Worm (Caenorhabditis elegans) whole organism, young adult: ENCODE results near the gene sel-11.
A peak's percentile ranks its signal among the peaks of the same experiment; 100 is the strongest.

Source experiments
- B0035.1 ChIP-seq: sonication (generic microtip); optimal IDR thresholded peaks from 2 replicates; lab custom pipeline; 2016; ENCODE audit warnings: missing genetic modification characterization, mild to moderate bottlenecking, missing compliant biosample characterization, missing genotype, missing genetic modification reagents
- B0336.3 ChIP-seq: fragments of 200-800 bp; sonication (Bioruptor generic); IDR thresholded peaks from 2 replicates; pipeline ENCODE4 v1.3.6; 2022; ENCODE audit warnings: missing genetic modification characterization, missing compliant biosample characterization
- C17E4.6 ChIP-seq: fragments of 200-800 bp; sonication (Bioruptor generic); IDR thresholded peaks from 2 replicates; pipeline ENCODE4 v1.3.6; 2022; ENCODE audit warnings: missing genetic modification reagents, missing genetic modification characterization, missing compliant biosample characterization
- F10E7.11 ChIP-seq: sonication (generic microtip); optimal IDR thresholded peaks from 2 replicates; lab custom pipeline; 2017; ENCODE audit warnings: mild to moderate bottlenecking, missing genetic modification characterization, moderate library complexity, missing compliant biosample characterization
- F33H1.4 ChIP-seq: fragments of 200-800 bp; sonication (Bioruptor generic); IDR thresholded peaks from 2 replicates; pipeline ENCODE4 v1.3.6; 2022; ENCODE audit warnings: missing genetic modification reagents, missing genetic modification characterization, missing compliant biosample characterization
- Y95B8A.8 ChIP-seq: fragments of 200-800 bp; sonication (Bioruptor generic); IDR thresholded peaks from 2 replicates; pipeline ENCODE4 v1.3.6; 2022; ENCODE audit warnings: missing genetic modification reagents, missing genetic modification characterization, missing compliant biosample characterization
- aptf-2 ChIP-seq: fragments of 200-800 bp; sonication (Bioruptor generic); conservative IDR thresholded peaks from 2 replicates; pipeline ENCODE4 v1.3.6; 2022; ENCODE audit warnings: missing genetic modification reagents, missing genetic modification characterization, missing compliant biosample characterization
- aptf-3 ChIP-seq: fragments of 200-800 bp; sonication (Bioruptor generic); IDR thresholded peaks from 2 replicates; pipeline ENCODE4 v1.3.6; 2022; ENCODE audit warnings: missing genetic modification characterization, missing compliant biosample characterization
- athp-1 ChIP-seq: sonication (generic microtip); optimal IDR thresholded peaks from 2 replicates; lab custom pipeline; 2017; ENCODE audit warnings: mild to moderate bottlenecking, missing genetic modification characterization, missing compliant biosample characterization
- attf-3 ChIP-seq: fragments of 200-800 bp; sonication (Bioruptor generic); conservative IDR thresholded peaks from 2 replicates; pipeline ENCODE4 v1.3.6; 2022; ENCODE audit warnings: missing genetic modification reagents, missing genetic modification characterization, missing compliant biosample characterization
- cebp-1 ChIP-seq, 2 experiments: fragments of 200-800 bp in 1 of 2; sonication (Bioruptor generic) in 1 of 2; sonication (generic microtip) in 1 of 2; IDR thresholded peaks in 1 of 2; optimal IDR thresholded peaks in 1 of 2; 2 replicates each; pipeline versions ENCODE4 v1.3.6 to Lab custom; 2017 to 2022; ENCODE audit warnings: missing compliant biosample characterization in 2 of 2, missing genetic modification characterization in 2 of 2, mild to moderate bottlenecking in 1 of 2, missing genetic modification reagents in 1 of 2, moderate library complexity in 1 of 2
- ceh-27 ChIP-seq: fragments of 200-800 bp; sonication (Bioruptor generic); optimal IDR thresholded peaks from 2 replicates; lab custom pipeline; 2018; ENCODE audit warnings: mild to moderate bottlenecking, missing genetic modification characterization, moderate library complexity, missing compliant biosample characterization
- ceh-40 ChIP-seq: fragments of 200-800 bp; sonication (Bioruptor generic); IDR thresholded peaks from 2 replicates; pipeline ENCODE4 v1.3.6; 2022; ENCODE audit warnings: missing genetic modification characterization, missing compliant biosample characterization
- ceh-91 ChIP-seq: fragments of 200-800 bp; sonication (Bioruptor generic); IDR thresholded peaks from 2 replicates; pipeline ENCODE4 v1.3.6; 2022; ENCODE audit warnings: missing genetic modification reagents, missing genetic modification characterization, missing compliant biosample characterization
- die-1 ChIP-seq: sonication (generic microtip); optimal IDR thresholded peaks from 2 replicates; lab custom pipeline; 2016; ENCODE audit warnings: missing genotype, mild to moderate bottlenecking, missing genetic modification characterization, missing compliant biosample characterization
- dpff-1 ChIP-seq: sonication (generic microtip); optimal IDR thresholded peaks from 2 replicates; lab custom pipeline; 2017; ENCODE audit warnings: mild to moderate bottlenecking, missing genetic modification characterization, missing compliant biosample characterization
- dpl-1 ChIP-seq: fragments of 150-350 bp; optimal IDR thresholded peaks from 2 replicates; lab custom pipeline; 2014; ENCODE audit warnings: missing biosample characterization, missing genetic modification reagents, missing genetic modification characterization
- efl-1 ChIP-seq: fragments of 150-350 bp; optimal IDR thresholded peaks from 2 replicates; lab custom pipeline; 2014; ENCODE audit warnings: missing biosample characterization, missing genetic modification reagents, missing genetic modification characterization
- egrh-3 ChIP-seq: fragments of 200-800 bp; sonication (Bioruptor generic); IDR thresholded peaks from 2 replicates; pipeline ENCODE4 v1.3.6; 2022; ENCODE audit warnings: missing genetic modification reagents, missing genetic modification characterization, missing compliant biosample characterization
- fkh-3 ChIP-seq: sonication (generic microtip); optimal IDR thresholded peaks from 2 replicates; lab custom pipeline; 2016; ENCODE audit warnings: mild to moderate bottlenecking, missing genetic modification characterization, missing compliant biosample characterization
- hlh-12 ChIP-seq: sonication (generic microtip); optimal IDR thresholded peaks from 2 replicates; lab custom pipeline; 2016; ENCODE audit warnings: missing genetic modification characterization, missing compliant biosample characterization
- let-526 ChIP-seq: fragments of 200-800 bp; sonication (Bioruptor generic); IDR thresholded peaks from 2 replicates; pipeline ENCODE4 v1.3.6; 2022; ENCODE audit warnings: missing genetic modification reagents, missing genetic modification characterization, missing compliant biosample characterization
- lin-26 ChIP-seq: fragments of 200-800 bp; sonication (Bioruptor generic); IDR thresholded peaks from 2 replicates; pipeline ENCODE4 v1.3.6; 2022; ENCODE audit warnings: missing genetic modification reagents, missing genetic modification characterization, missing compliant biosample characterization
- lsy-27 ChIP-seq: sonication (generic microtip); optimal IDR thresholded peaks from 2 replicates; lab custom pipeline; 2017; ENCODE audit warnings: missing genetic modification characterization, mild to moderate bottlenecking, missing compliant biosample characterization, antibody characterized with exemption, missing genotype, borderline replicate concordance; ENCODE audit not compliant: insufficient read depth
- madf-3 ChIP-seq: fragments of 200-800 bp; sonication (Bioruptor generic); IDR thresholded peaks from 2 replicates; pipeline ENCODE4 v1.3.6; 2022; ENCODE audit warnings: missing genetic modification reagents, missing genetic modification characterization, missing compliant biosample characterization
- madf-6 ChIP-seq: fragments of 200-800 bp; sonication (Bioruptor generic); IDR thresholded peaks from 2 replicates; pipeline ENCODE4 v1.3.6; 2022; ENCODE audit warnings: missing genetic modification reagents, missing genetic modification characterization, missing compliant biosample characterization
- madf-8 ChIP-seq: fragments of 200-800 bp; sonication (Bioruptor generic); conservative IDR thresholded peaks from 2 replicates; pipeline ENCODE4 v1.3.6; 2022; ENCODE audit warnings: missing genetic modification reagents, missing genetic modification characterization, missing compliant biosample characterization
- mcd-1 ChIP-seq: fragments of 200-800 bp; sonication (Bioruptor generic); IDR thresholded peaks from 2 replicates; pipeline ENCODE4 v1.3.6; 2022; ENCODE audit warnings: missing genetic modification reagents, missing genetic modification characterization, missing compliant biosample characterization
- mel-28 ChIP-seq: sonication (generic microtip); optimal IDR thresholded peaks from 2 replicates; lab custom pipeline; 2016; ENCODE audit warnings: borderline replicate concordance, mild to moderate bottlenecking, missing genetic modification characterization, missing compliant biosample characterization
- nfyb-1 ChIP-seq: fragments of 200-800 bp; sonication (Bioruptor generic); IDR thresholded peaks from 2 replicates; pipeline ENCODE4 v1.3.6; 2022; ENCODE audit warnings: missing genetic modification reagents, missing genetic modification characterization, missing compliant biosample characterization
- pha-4 ChIP-seq: fragments of 150-350 bp; sonication (generic microtip); optimal IDR thresholded peaks from 2 replicates; lab custom pipeline; 2014; ENCODE audit warnings: missing biosample characterization, missing genetic modification reagents, missing genetic modification characterization
- sea-2 ChIP-seq: fragments of 200-800 bp; sonication (Bioruptor generic); IDR thresholded peaks from 2 replicates; pipeline ENCODE4 v1.3.6; 2022; ENCODE audit warnings: missing genetic modification characterization, missing compliant biosample characterization
- snpc-1.1 ChIP-seq: sonication (generic microtip); optimal IDR thresholded peaks from 2 replicates; lab custom pipeline; 2017; ENCODE audit warnings: missing genetic modification characterization, mild to moderate bottlenecking, missing compliant biosample characterization, antibody characterized with exemption, moderate library complexity, missing genotype, missing genetic modification reagents; ENCODE audit not compliant: insufficient read depth
- somi-1 ChIP-seq: fragments of 200-800 bp; sonication (Bioruptor generic); optimal IDR thresholded peaks from 2 replicates; lab custom pipeline; 2018; ENCODE audit warnings: mild to moderate bottlenecking, missing genetic modification characterization, missing compliant biosample characterization
- tbp1 ChIP-seq: fragments of 200-800 bp; sonication (Bioruptor generic); optimal IDR thresholded peaks from 2 replicates; lab custom pipeline; 2018; ENCODE audit warnings: mild to moderate bottlenecking, missing genetic modification characterization, missing compliant biosample characterization
- tbx-9 ChIP-seq: sonication (generic microtip); optimal IDR thresholded peaks from 2 replicates; lab custom pipeline; 2016; ENCODE audit warnings: borderline replicate concordance, missing genetic modification characterization, inconsistent platforms, missing compliant biosample characterization
- ztf-18 ChIP-seq: sonication (generic microtip); optimal IDR thresholded peaks from 2 replicates; lab custom pipeline; 2016; ENCODE audit warnings: missing genotype, mild to moderate bottlenecking, missing genetic modification characterization, missing compliant biosample characterization
- ztf-22 ChIP-seq: fragments of 200-800 bp; sonication (Bioruptor generic); optimal IDR thresholded peaks from 2 replicates; lab custom pipeline; 2018; ENCODE audit warnings: mild to moderate bottlenecking, missing genetic modification characterization, moderate library complexity, missing compliant biosample characterization
- ztf-26 ChIP-seq: sonication (generic microtip); optimal IDR thresholded peaks from 2 replicates; lab custom pipeline; 2017; ENCODE audit warnings: missing genetic modification characterization, missing compliant biosample characterization
- ztf-28 ChIP-seq: fragments of 200-800 bp; sonication (Bioruptor generic); IDR thresholded peaks from 2 replicates; pipeline ENCODE4 v1.3.6; 2022; ENCODE audit warnings: missing genetic modification reagents, missing genetic modification characterization, missing compliant biosample characterization

sel-11 gene

ce11 chrV:11803518-11803994 is 36.4 kb downstream of the sel-11 start (continued):
- peak; percentile 60 for TF ChIP-seq ztf-26 (tag; lab: Kevin White, UChicago)

DNA sequence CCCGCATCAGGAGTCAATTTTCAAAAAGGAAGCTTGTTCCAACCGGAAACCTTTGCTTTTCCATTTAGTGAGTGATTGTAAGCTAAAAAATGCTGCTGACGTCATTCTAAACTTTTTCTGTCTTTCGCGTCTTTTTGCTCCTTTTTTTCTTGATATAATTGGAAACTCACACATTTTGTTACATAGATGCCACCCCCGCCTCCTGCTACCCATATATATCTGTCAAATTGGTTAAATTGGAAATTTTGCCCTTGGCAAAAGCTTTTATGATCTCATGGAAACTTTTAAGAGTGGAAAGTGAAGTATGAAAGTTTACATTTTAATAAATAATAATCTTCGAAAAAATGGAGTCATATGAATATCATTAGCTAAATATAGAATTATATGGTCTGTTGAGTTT is 42.8 kb downstream of the sel-11 start:
- no peak for TF ChIP-seq tbx-9 (tag; lab: Kevin White, UChicago)
- TF ChIP-seq die-1 (tag; lab: Kevin White, UChicago), result no peak

DNA sequence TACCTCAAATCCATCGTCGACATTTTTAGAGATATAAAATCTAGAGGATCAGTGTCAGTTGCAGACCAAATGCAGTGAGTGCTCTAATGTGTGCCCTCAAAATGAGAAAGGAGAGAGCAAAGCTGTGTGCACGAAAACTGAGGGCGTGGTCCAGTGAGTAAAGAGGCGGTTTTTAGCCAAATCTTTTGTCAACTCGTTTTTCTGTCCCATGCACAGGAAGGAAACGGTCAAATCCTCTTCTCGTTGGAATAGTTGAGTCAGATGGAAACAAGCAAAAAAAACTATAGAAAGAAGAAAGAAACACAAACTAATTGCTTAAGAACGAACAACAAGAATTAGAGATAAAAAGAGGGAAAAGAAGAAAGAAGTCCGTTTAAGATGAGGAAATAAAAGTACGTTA is 44.8 kb downstream of the sel-11 start, which contains the start of gene D2023.3:
D2023.3 (minus strand) TSS at position 101 of the 400 bp plus-strand sequence.
- TF ChIP-seq pha-4 (tag; lab: Kevin White, UChicago) (no peak), die-1 (tag; lab: Kevin White, UChicago) (no peak), Y95B8A.8 (no peak), aptf-3 (GFP tag; lab: Robert Waterston, UW) (no peak), ztf-18 (tag; lab: Kevin White, UChicago) (no peak), hlh-12 (no peak), ceh-27 (GFP tag; lab: Kevin White, UChicago) (no peak), mel-28 (tag; lab: Kevin White, UChicago) (no peak), aptf-2 (GFP tag; lab: Robert Waterston, UW) (no peak), B0336.3 (GFP tag; lab: Robert Waterston, UW) (no peak), let-526 (GFP tag; lab: Robert Waterston, UW) (no peak), cebp-1 (GFP tag; IDR thresholded peaks at IDR 0.05; lab: Robert Waterston, UW) (no peak), cebp-1 (tag; optimal IDR thresholded peaks at IDR 0.05; lab: Kevin White, UChicago) (no peak), F33H1.4 (no peak), ztf-22 (GFP tag; lab: Kevin White, UChicago) (no peak)

ce11 chrV:11815566-11815965 is 48.4 kb downstream of the sel-11 start:
- peak; percentile 21 for TF ChIP-seq efl-1 (GFP tag; lab: Kevin White, UChicago)
- peak; percentile 39; the same call in 1 of the 2 replicates for TF ChIP-seq ceh-91 (GFP tag; lab: Robert Waterston, UW)
- TF ChIP-seq egrh-3 (GFP tag; lab: Robert Waterston, UW), result peak; percentile 22; the same call in 1 of the 2 replicates
- no peak for TF ChIP-seq somi-1
- peak; percentile 62 for TF ChIP-seq madf-8 (GFP tag; lab: Robert Waterston, UW)
- no peak for TF ChIP-seq ztf-28
- peak; percentile 82 for TF ChIP-seq madf-6 (GFP tag; lab: Robert Waterston, UW)

DNA sequence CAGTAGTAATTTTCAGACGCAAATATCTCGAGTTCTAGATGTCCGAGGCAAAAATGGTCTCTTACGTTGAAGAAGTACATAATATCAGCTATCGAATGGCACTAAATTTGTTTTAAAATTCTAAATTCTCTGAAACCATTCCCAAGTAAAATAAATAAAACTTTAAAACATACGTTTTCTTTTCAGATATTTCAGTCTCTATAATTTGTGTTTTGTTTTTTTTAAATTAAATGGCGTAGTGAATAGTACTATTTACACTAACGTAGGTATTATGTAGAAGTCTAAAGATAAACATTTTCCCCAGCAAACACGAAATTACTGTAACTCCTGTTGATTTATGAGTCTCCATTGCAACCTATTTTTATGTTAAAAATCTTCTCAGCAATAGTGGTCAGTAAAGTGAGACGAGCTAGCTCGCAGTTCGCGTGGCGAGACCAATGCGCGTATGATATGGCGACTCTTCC is 50.2 kb downstream of the sel-11 start:
- TF ChIP-seq hlh-12 (no peak), dpl-1 (GFP tag; lab: Kevin White, UChicago) (no peak), mcd-1 (GFP tag; lab: Robert Waterston, UW) (no peak), dpff-1 (tag; lab: Kevin White, UChicago) (no peak), lsy-27 (tag; lab: Kevin White, UChicago) (no peak), efl-1 (GFP tag; lab: Kevin White, UChicago) (no peak), C17E4.6 (GFP tag; lab: Robert Waterston, UW) (no peak), die-1 (tag; lab: Kevin White, UChicago) (no peak), ceh-27 (GFP tag; lab: Kevin White, UChicago) (no peak), lin-26 (peak; percentile 69; the same call in 1 of the 2 replicates), attf-3 (GFP tag; lab: Robert Waterston, UW) (no peak), sea-2 (no peak), ceh-40 (GFP tag; lab: Robert Waterston, UW) (no peak), tbp1 (no peak), fkh-3 (tag; lab: Kevin White, UChicago) (no peak), F10E7.11 (tag; lab: Kevin White, UChicago) (no peak), snpc-1.1 (no peak), aptf-3 (GFP tag; lab: Robert Waterston, UW) (no peak), ztf-18 (tag; lab: Kevin White, UChicago) (no peak), nfyb-1 (peak; percentile 83), B0035.1 (tag; lab: Kevin White, UChicago) (no peak), athp-1 (tag; lab: Kevin White, UChicago) (no peak), madf-3 (GFP tag; lab: Robert Waterston, UW) (no peak)
